Fruit fly (Drosophila melanogaster) whole organism, embryonic: ENCODE data around the gene CG15012.

Experiments used
- Adf1 ChIP-seq: fragments of 200-800 bp; sonication (Bioruptor generic); IDR thresholded peaks from 2 replicates; pipeline ENCODE4 v1.3.6; 2022; ENCODE audit warnings: missing biosample characterization, missing genetic modification characterization
- Antp ChIP-seq: fragments of 200-800 bp; sonication (Bioruptor generic); optimal IDR thresholded peaks from 3 replicates; lab custom pipeline; 2016; ENCODE audit warnings: missing biosample characterization, missing genetic modification characterization
- Awh ChIP-seq: fragments of 200-800 bp; sonication (Bioruptor generic); IDR thresholded peaks from 2 replicates; pipeline ENCODE4, ENCODE4 v1.3.6; 2022; ENCODE audit warnings: missing biosample characterization, missing genetic modification characterization
- BtbVII ChIP-seq: fragments of 200-800 bp; sonication (Bioruptor generic); optimal IDR thresholded peaks from 3 replicates; lab custom pipeline; 2017; ENCODE audit warnings: missing biosample characterization, mild to moderate bottlenecking, missing genetic modification characterization
- CG12391 ChIP-seq: fragments of 200-800 bp; sonication (Bioruptor generic); optimal IDR thresholded peaks from 3 replicates; lab custom pipeline; 2018; ENCODE audit warnings: missing biosample characterization, mild to moderate bottlenecking, missing genetic modification characterization, moderate library complexity
- CG15479 ChIP-seq: fragments of 200-800 bp; sonication (Bioruptor generic); optimal IDR thresholded peaks from 3 replicates; lab custom pipeline; 2019; ENCODE audit warnings: missing biosample characterization, mild to moderate bottlenecking, missing genetic modification characterization, moderate library complexity
- CG15601 ChIP-seq: fragments of 200-800 bp; sonication (Bioruptor generic); optimal IDR thresholded peaks from 3 replicates; lab custom pipeline; 2019; ENCODE audit warnings: missing biosample characterization, mild to moderate bottlenecking, missing genetic modification characterization, moderate library complexity
- CG17186 ChIP-seq: fragments of 200-800 bp; sonication (Bioruptor generic); optimal IDR thresholded peaks from 3 replicates; lab custom pipeline; 2017; ENCODE audit warnings: missing biosample characterization, missing genetic modification reagents, missing genetic modification characterization
- CG17385 ChIP-seq: fragments of 200-800 bp; sonication (Bioruptor generic); optimal IDR thresholded peaks from 3 replicates; lab custom pipeline; 2018; ENCODE audit warnings: missing biosample characterization, mild to moderate bottlenecking, missing genetic modification characterization
- CG17912 ChIP-seq: fragments of 200-800 bp; sonication (Bioruptor generic); optimal IDR thresholded peaks from 2 replicates; lab custom pipeline; 2018; ENCODE audit warnings: missing biosample characterization, mild to moderate bottlenecking, missing genetic modification characterization
- CG1792 ChIP-seq: fragments of 200-800 bp; sonication (Bioruptor generic); optimal IDR thresholded peaks from 2 replicates; lab custom pipeline; 2016; ENCODE audit warnings: missing biosample characterization, missing genetic modification characterization
- CG2202 ChIP-seq: fragments of 200-800 bp; sonication (Bioruptor generic); optimal IDR thresholded peaks from 2 replicates; lab custom pipeline; 2018; ENCODE audit warnings: missing biosample characterization, mild to moderate bottlenecking, missing genetic modification characterization
- CG31365 ChIP-seq: fragments of 200-800 bp; sonication (Bioruptor generic); optimal IDR thresholded peaks from 2 replicates; lab custom pipeline; 2018; ENCODE audit warnings: missing biosample characterization, mild to moderate bottlenecking, missing genetic modification characterization
- CG32767 ChIP-seq: fragments of 200-800 bp; sonication (Bioruptor generic); IDR thresholded peaks from 2 replicates; pipeline ENCODE4 v1.3.6; 2022; ENCODE audit warnings: missing biosample characterization, missing genetic modification characterization
- CG34422 ChIP-seq: fragments of 200-800 bp; sonication (Bioruptor generic); IDR thresholded peaks from 3 replicates; pipeline ENCODE4 v1.3.6; 2022; ENCODE audit warnings: missing biosample characterization, missing genetic modification characterization
- CG3995 ChIP-seq: fragments of 200-800 bp; sonication (Bioruptor generic); optimal IDR thresholded peaks from 3 replicates; lab custom pipeline; 2016; ENCODE audit warnings: missing biosample characterization, missing genetic modification characterization
- CG4404 ChIP-seq: fragments of 200-800 bp; sonication (Bioruptor generic); IDR thresholded peaks from 2 replicates; pipeline ENCODE4 v1.3.6; 2022; ENCODE audit warnings: missing biosample characterization, missing genetic modification characterization
- CG4424 ChIP-seq: fragments of 200-800 bp; sonication (Bioruptor generic); optimal IDR thresholded peaks from 3 replicates; lab custom pipeline; 2016; ENCODE audit warnings: missing biosample characterization, missing genetic modification characterization
- CG6654 ChIP-seq: fragments of 200-800 bp; sonication (Bioruptor generic); optimal IDR thresholded peaks from 2 replicates; lab custom pipeline; 2017; ENCODE audit warnings: missing biosample characterization, mild to moderate bottlenecking, missing genetic modification characterization
- CG8388 ChIP-seq: fragments of 200-800 bp; sonication (Bioruptor generic); optimal IDR thresholded peaks from 2 replicates; lab custom pipeline; 2019; ENCODE audit warnings: missing biosample characterization, mild to moderate bottlenecking, missing genetic modification characterization, moderate library complexity
- CG8944 ChIP-seq: fragments of 200-800 bp; sonication (Bioruptor generic); optimal IDR thresholded peaks from 3 replicates; lab custom pipeline; 2016; ENCODE audit warnings: missing biosample characterization, missing genetic modification characterization
- CG9876 ChIP-seq: fragments of 200-800 bp; sonication (Bioruptor generic); optimal IDR thresholded peaks from 2 replicates; lab custom pipeline; 2016; ENCODE audit warnings: missing biosample characterization, missing genetic modification characterization
- Doc3 ChIP-seq: fragments of 200-800 bp; sonication (Bioruptor generic); IDR thresholded peaks from 3 replicates; pipeline ENCODE4 v1.3.6; 2022; ENCODE audit warnings: missing biosample characterization, missing genetic modification characterization; ENCODE audit not compliant: partially characterized antibody
- Dp ChIP-seq: fragments of 200-800 bp; sonication (Bioruptor generic); optimal IDR thresholded peaks from 2 replicates; lab custom pipeline; 2018; ENCODE audit warnings: missing biosample characterization, mild to moderate bottlenecking, missing genetic modification characterization, moderate library complexity
- ERR ChIP-seq: fragments of 200-800 bp; sonication (Bioruptor generic); optimal IDR thresholded peaks from 2 replicates; lab custom pipeline; 2016; ENCODE audit warnings: missing biosample characterization, missing genetic modification characterization
- H2.0 ChIP-seq: fragments of 200-800 bp; sonication (Bioruptor generic); IDR thresholded peaks from 2 replicates; pipeline ENCODE4 v1.3.6; 2022; ENCODE audit warnings: missing biosample characterization, missing genetic modification characterization
- Hr3 ChIP-seq: fragments of 200-800 bp; sonication (Bioruptor generic); optimal IDR thresholded peaks from 3 replicates; lab custom pipeline; 2016; ENCODE audit warnings: missing biosample characterization, missing genetic modification characterization
- TFAM ChIP-seq: fragments of 200-800 bp; sonication (Bioruptor generic); optimal IDR thresholded peaks from 2 replicates; lab custom pipeline; 2017; ENCODE audit warnings: missing biosample characterization, missing genetic modification characterization, inconsistent platforms
- ap ChIP-seq: fragments of 200-800 bp; sonication (Bioruptor generic); IDR thresholded peaks from 2 replicates; pipeline ENCODE4 v1.3.6; 2022; ENCODE audit warnings: missing biosample characterization, missing genetic modification characterization
- ase ChIP-seq: fragments of 200-800 bp; sonication (Bioruptor generic); IDR thresholded peaks from 3 replicates; pipeline ENCODE4 v1.3.6; 2022; ENCODE audit warnings: missing biosample characterization, missing genetic modification characterization
- crp ChIP-seq, 2 experiments: fragments of 200-800 bp; sonication (Bioruptor generic); optimal IDR thresholded peaks; 2 replicates in 1 of 2; 3 replicates in 1 of 2; lab custom pipeline; 2017; ENCODE audit warnings: missing biosample characterization in 2 of 2, missing genetic modification characterization in 2 of 2, mild to moderate bottlenecking in 1 of 2, moderate library complexity in 1 of 2
- cwo ChIP-seq: fragments of 200-800 bp; sonication (Bioruptor generic); optimal IDR thresholded peaks from 3 replicates; lab custom pipeline; 2017; ENCODE audit warnings: missing biosample characterization, missing genetic modification characterization, mild to moderate bottlenecking, moderate library complexity, missing genetic modification reagents
- fd96Cb ChIP-seq: fragments of 200-800 bp; sonication (Bioruptor generic); optimal IDR thresholded peaks from 2 replicates; lab custom pipeline; 2018; ENCODE audit warnings: missing biosample characterization, mild to moderate bottlenecking, missing genetic modification characterization, moderate library complexity
- hkb ChIP-seq, 2 experiments: fragments of 200-800 bp in 1 of 2; fragments of >200 bp in 1 of 2; sonication (Bioruptor generic) in 1 of 2; IDR thresholded peaks in 1 of 2; optimal IDR thresholded peaks in 1 of 2; 2 replicates each; pipeline versions ENCODE4 v1.3.6 to Lab custom; 2017 to 2022; ENCODE audit warnings: missing biosample characterization in 1 of 2, missing genetic modification characterization in 1 of 2
- hth ChIP-seq: fragments of >200 bp; optimal IDR thresholded peaks from 2 replicates; lab custom pipeline; 2017; ENCODE audit warnings: inconsistent platforms
- inv ChIP-seq: fragments of 200-800 bp; sonication (Bioruptor generic); IDR thresholded peaks from 2 replicates; pipeline ENCODE4 v1.3.6; 2022; ENCODE audit warnings: missing biosample characterization, missing genetic modification characterization; ENCODE audit not compliant: partially characterized antibody
- klu ChIP-seq: fragments of 200-800 bp; sonication (Bioruptor generic); IDR thresholded peaks from 2 replicates; pipeline ENCODE4 v1.3.6; 2022; ENCODE audit warnings: missing biosample characterization, missing genetic modification characterization
- knrl ChIP-seq: fragments of 200-800 bp; sonication (Bioruptor generic); IDR thresholded peaks from 3 replicates; pipeline ENCODE4 v1.3.6; 2022; ENCODE audit warnings: missing biosample characterization, missing genetic modification characterization; ENCODE audit not compliant: partially characterized antibody
- luna ChIP-seq: fragments of 200-800 bp; sonication (Bioruptor generic); optimal IDR thresholded peaks from 2 replicates; lab custom pipeline; 2016; ENCODE audit warnings: missing biosample characterization, missing genetic modification characterization
- nau ChIP-seq: fragments of 200-800 bp; sonication (Bioruptor generic); optimal IDR thresholded peaks from 3 replicates; lab custom pipeline; 2017; ENCODE audit warnings: missing biosample characterization, mild to moderate bottlenecking, missing genetic modification characterization, missing genetic modification reagents
- nerfin-2 ChIP-seq: fragments of 200-800 bp; sonication (Bioruptor generic); IDR thresholded peaks from 2 replicates; pipeline ENCODE4 v1.3.6; 2022; ENCODE audit warnings: missing biosample characterization, missing genetic modification characterization; ENCODE audit not compliant: partially characterized antibody
- odd ChIP-seq: fragments of 200-800 bp; sonication (Bioruptor generic); optimal IDR thresholded peaks from 2 replicates; lab custom pipeline; 2017; ENCODE audit warnings: missing biosample characterization, mild to moderate bottlenecking, missing genetic modification characterization
- pfk ChIP-seq: fragments of 200-800 bp; sonication (Bioruptor generic); optimal IDR thresholded peaks from 2 replicates; lab custom pipeline; 2018; ENCODE audit warnings: missing biosample characterization, mild to moderate bottlenecking, missing genetic modification characterization, moderate library complexity
- pita ChIP-seq: fragments of 200-800 bp; sonication (Bioruptor generic); optimal IDR thresholded peaks from 2 replicates; lab custom pipeline; 2017; ENCODE audit warnings: missing biosample characterization, mild to moderate bottlenecking, missing genetic modification characterization
- psq ChIP-seq: fragments of 200-800 bp; sonication (Bioruptor generic); optimal IDR thresholded peaks from 2 replicates; lab custom pipeline; 2017; ENCODE audit warnings: missing biosample characterization, missing genetic modification characterization
- repo ChIP-seq: fragments of 200-800 bp; sonication (Bioruptor generic); optimal IDR thresholded peaks from 2 replicates; lab custom pipeline; 2016; ENCODE audit warnings: missing biosample characterization, missing genetic modification characterization
- salm ChIP-seq: fragments of 200-800 bp; sonication (Bioruptor generic); optimal IDR thresholded peaks from 2 replicates; lab custom pipeline; 2018; ENCODE audit warnings: missing biosample characterization, mild to moderate bottlenecking, missing genetic modification characterization
- sqz ChIP-seq: fragments of 200-800 bp; sonication (Bioruptor generic); optimal IDR thresholded peaks from 3 replicates; lab custom pipeline; 2018; ENCODE audit warnings: missing biosample characterization, mild to moderate bottlenecking, missing genetic modification characterization
- tin ChIP-seq: fragments of 200-800 bp; sonication (Bioruptor generic); optimal IDR thresholded peaks from 3 replicates; lab custom pipeline; 2016; ENCODE audit warnings: missing biosample characterization, missing genetic modification characterization
- wdn ChIP-seq: fragments of 200-800 bp; sonication (Bioruptor generic); IDR thresholded peaks from 2 replicates; pipeline ENCODE4 v1.3.6; 2022; ENCODE audit warnings: missing biosample characterization, missing genetic modification characterization

Gene CG15012

DNA sequence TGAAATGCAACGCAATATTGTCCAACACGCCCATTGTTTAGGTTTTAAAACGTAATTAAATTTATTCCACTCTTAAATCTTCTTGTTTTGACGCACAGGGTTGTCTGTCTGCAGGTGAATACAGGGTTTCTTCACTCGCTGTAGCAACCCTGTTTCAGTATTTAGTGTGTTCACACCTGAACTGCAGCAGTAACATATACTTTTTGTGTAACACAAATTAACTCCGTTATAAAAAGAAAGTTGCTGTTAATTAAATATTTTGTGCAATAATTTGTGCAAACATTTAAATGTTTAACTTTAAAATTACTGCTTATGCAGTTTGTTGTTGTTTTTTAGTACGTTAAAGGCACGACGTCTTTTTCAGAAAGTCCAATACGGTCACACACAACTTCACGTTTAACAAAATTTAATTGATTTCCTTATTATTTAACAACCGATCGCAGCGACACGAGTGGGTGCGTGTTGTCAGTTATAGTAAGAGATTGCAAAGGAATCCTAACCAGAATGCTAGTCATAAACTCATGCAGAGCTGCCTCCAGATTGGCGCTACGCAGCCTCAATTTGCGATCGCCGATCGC is at the start of gene CG15012, which contains the start of gene Fdx2 (continued):
- TF ChIP-seq Doc3, result no peak
- no peak for TF ChIP-seq Hr3
- TF ChIP-seq CG2202, result no peak
- TF ChIP-seq CG1792, result no peak
- no peak for TF ChIP-seq CG17912 (GFP tag; lab: Kevin White, UChicago)
- no peak for TF ChIP-seq salm
- TF ChIP-seq nerfin-2 (GFP tag; lab: Robert Waterston, UW), result no peak
- peak; percentile 34 for TF ChIP-seq CG8944 (GFP tag; lab: Kevin White, UChicago)
- no peak for TF ChIP-seq psq (GFP tag; lab: Kevin White, UChicago)
- TF ChIP-seq CG34422 (GFP tag; lab: Robert Waterston, UW), result no peak
- no peak for TF ChIP-seq sqz (GFP tag; lab: Kevin White, UChicago)
- no peak for TF ChIP-seq repo
- TF ChIP-seq CG9876 (GFP tag; lab: Kevin White, UChicago), result no peak
- TF ChIP-seq odd (GFP tag; lab: Kevin White, UChicago), result no peak
- no peak for TF ChIP-seq fd96Cb (tag; lab: Kevin White, UChicago)
- TF ChIP-seq wdn (GFP tag; lab: Robert Waterston, UW), result no peak
- no peak for TF ChIP-seq CG31365 (tag; lab: Kevin White, UChicago)
- no peak for TF ChIP-seq hth
- no peak for TF ChIP-seq ase
- no peak for TF ChIP-seq pita (GFP tag; lab: Kevin White, UChicago)
- TF ChIP-seq inv (GFP tag; lab: Robert Waterston, UW), result no peak
- no peak for TF ChIP-seq pfk
- no peak for TF ChIP-seq CG32767 (GFP tag; lab: Robert Waterston, UW)
- TF ChIP-seq CG15601 (tag; lab: Kevin White, UChicago), result peak; percentile 52
- TF ChIP-seq CG15479, result no peak
- TF ChIP-seq CG17385 (GFP tag; lab: Kevin White, UChicago), result no peak
- no peak for TF ChIP-seq Antp (GFP tag; lab: Kevin White, UChicago)
- TF ChIP-seq H2.0, result no peak
- TF ChIP-seq ap (GFP tag; lab: Robert Waterston, UW), result no peak
- no peak for TF ChIP-seq klu (GFP tag; lab: Robert Waterston, UW)
- TF ChIP-seq CG6654 (GFP tag; lab: Kevin White, UChicago), result no peak
- TF ChIP-seq nau (GFP tag; lab: Kevin White, UChicago), result no peak
- TF ChIP-seq ERR (GFP tag; lab: Kevin White, UChicago), result no peak
- TF ChIP-seq tin (GFP tag; lab: Kevin White, UChicago), result no peak
- no peak for TF ChIP-seq Adf1
- TF ChIP-seq Dp (GFP tag; lab: Kevin White, UChicago), result peak; percentile 35
- peak; percentile 61; the same call in 2 of the 3 replicates for TF ChIP-seq knrl (GFP tag; lab: Robert Waterston, UW)
- no peak for TF ChIP-seq Awh (GFP tag; lab: Robert Waterston, UW)
- no peak for TF ChIP-seq CG8388 (GFP tag; lab: Kevin White, UChicago)
- TF ChIP-seq crp (GFP tag; optimal IDR thresholded peaks at IDR 0.05; lab: Kevin White, UChicago), result peak in 1 of 2 experiments; percentile 29
- peak; percentile 52 for TF ChIP-seq CG4424
- no peak for TF ChIP-seq BtbVII (GFP tag; lab: Kevin White, UChicago)
- TF ChIP-seq CG3995 (GFP tag; lab: Kevin White, UChicago), result peak; percentile 44
- TF ChIP-seq CG17186 (GFP tag; lab: Kevin White, UChicago), result peak; percentile 2
- TF ChIP-seq cwo (GFP tag; lab: Kevin White, UChicago), result no peak
- no peak for TF ChIP-seq TFAM (GFP tag; lab: Kevin White, UChicago)
- TF ChIP-seq CG12391, result peak; percentile 57
- TF ChIP-seq luna (GFP tag; lab: Kevin White, UChicago), result no peak
- TF ChIP-seq hkb (optimal IDR thresholded peaks at IDR 0.05; lab: Kevin White, UChicago), result no peak
- no peak for TF ChIP-seq hkb (GFP tag; IDR thresholded peaks at IDR 0.05; lab: Robert Waterston, UW)
- TF ChIP-seq CG4404, result no peak
